Worm (Caenorhabditis elegans) whole organism, mixed stage, embryonic: Measurements from ENCODE around the gene hpo-8.

Source experiments
- elt-1 ChIP-seq: sonication (generic microtip); optimal IDR thresholded peaks from 2 replicates; lab custom pipeline; 2017; ENCODE audit warnings: missing genetic modification characterization, mild to moderate bottlenecking, missing compliant biosample characterization, antibody characterized with exemption, moderate library complexity, borderline replicate concordance; ENCODE audit not compliant: insufficient read depth
- lin-13 ChIP-seq: fragments of 150-350 bp; optimal IDR thresholded peaks from 2 replicates; lab custom pipeline; 2014; ENCODE audit warnings: missing biosample characterization, missing genetic modification characterization
- lin-32 ChIP-seq: fragments of 200-800 bp; sonication (Bioruptor generic); optimal IDR thresholded peaks from 2 replicates; lab custom pipeline; 2018; ENCODE audit warnings: mild to moderate bottlenecking, missing genetic modification characterization, missing compliant biosample characterization
- lsy-2 ChIP-seq: fragments of 150-350 bp; optimal IDR thresholded peaks from 2 replicates; lab custom pipeline; 2014; ENCODE audit warnings: missing biosample characterization, missing genetic modification characterization
- mls-2 ChIP-seq: sonication (generic microtip); optimal IDR thresholded peaks from 2 replicates; lab custom pipeline; 2016; ENCODE audit warnings: mild to moderate bottlenecking, missing genetic modification characterization, moderate library complexity, missing compliant biosample characterization
- nhr-237 ChIP-seq: fragments of 150-350 bp; optimal IDR thresholded peaks from 2 replicates; lab custom pipeline; 2014; ENCODE audit warnings: missing biosample characterization, missing genetic modification characterization
- pha-4 ChIP-seq: fragments of 150-350 bp; optimal IDR thresholded peaks from 2 replicates; lab custom pipeline; 2018; ENCODE audit warnings: missing biosample characterization, missing genetic modification reagents, missing genetic modification characterization
- sem-2 ChIP-seq: fragments of 200-800 bp; sonication (Bioruptor generic); optimal IDR thresholded peaks from 2 replicates; lab custom pipeline; 2018; ENCODE audit warnings: mild to moderate bottlenecking, missing genetic modification characterization, missing compliant biosample characterization
- unc-62 ChIP-seq: fragments of 150-350 bp; optimal IDR thresholded peaks from 2 replicates; lab custom pipeline; 2014; ENCODE audit warnings: missing biosample characterization, missing genetic modification reagents, missing genetic modification characterization
- ztf-11 ChIP-seq: fragments of 150-350 bp; optimal IDR thresholded peaks from 2 replicates; lab custom pipeline; 2014; ENCODE audit warnings: missing biosample characterization, missing genetic modification characterization

DNA sequence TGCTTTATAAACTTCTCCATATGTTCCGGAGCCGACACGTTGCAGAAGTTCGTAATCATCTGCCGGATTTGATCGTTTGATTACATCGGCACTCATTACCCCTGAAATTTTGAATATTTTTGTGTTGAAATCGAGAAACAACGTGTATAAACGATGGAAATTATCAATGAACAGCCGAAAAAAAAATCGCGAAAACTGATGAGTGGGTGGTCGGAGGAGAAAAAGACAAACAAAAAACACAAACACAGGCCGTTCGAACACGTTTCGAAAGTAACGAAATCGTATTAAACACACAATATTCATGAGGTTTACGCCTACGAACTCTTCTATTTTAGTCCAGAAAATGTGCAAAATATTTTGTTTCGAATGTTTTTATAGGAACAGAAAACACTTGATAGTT is 46.5 kb upstream of the hpo-8 start, which contains the start of gene gck-2:
- TF ChIP-seq sem-2: no peak
- no peak for TF ChIP-seq nhr-237 (tag; lab: Kevin White, UChicago)
- TF ChIP-seq mls-2 (tag; lab: Kevin White, UChicago): no peak
- no peak for TF ChIP-seq lin-13
- no peak for TF ChIP-seq ztf-11 (tag; lab: Kevin White, UChicago)
- no peak for TF ChIP-seq lsy-2 (tag; lab: Kevin White, UChicago)
- no peak for TF ChIP-seq lin-32 (GFP tag; lab: Kevin White, UChicago)
- TF ChIP-seq elt-1 (tag; lab: Kevin White, UChicago): no peak
- TF ChIP-seq pha-4 (tag; lab: Kevin White, UChicago): no peak
- TF ChIP-seq unc-62 (GFP tag; lab: Kevin White, UChicago): no peak
